Fruit fly (Drosophila melanogaster): ENCODE data around the gene CG9040.

Gene CG9040

dm6 chr3L:14036867-14037313, 49.2 kb downstream of the CG9040 start, which contains the start of gene Hsp110 (continued):
- TF ChIP-seq CG14667 (GFP tag; IDR thresholded peaks at IDR 0.05) (no peak), CG12659 (GFP tag; optimal IDR thresholded peaks at IDR 0.05) (peak; percentile 54), CHES-1-like (GFP tag; optimal IDR thresholded peaks at IDR 0.05) (peak; percentile 74), lab (GFP tag; optimal IDR thresholded peaks at IDR 0.05) (peak; percentile 52), Max (GFP tag; optimal IDR thresholded peaks at IDR 0.05) (peak; percentile 70), phol (tag; optimal IDR thresholded peaks at IDR 0.05) (peak; percentile 34), nau (GFP tag; optimal IDR thresholded peaks at IDR 0.05) (no peak), CG12155 (GFP tag; optimal IDR thresholded peaks at IDR 0.05) (peak; percentile 14), da (GFP tag; optimal IDR thresholded peaks at IDR 0.05) (no peak), exex (tag; optimal IDR thresholded peaks at IDR 0.05) (peak; percentile 69), Doc3 (GFP tag; IDR thresholded peaks at IDR 0.05; ENCODE audit: partially characterized antibody) (peak; percentile 95), gsb-n (tag; optimal IDR thresholded peaks at IDR 0.05) (peak; percentile 47), pzg (GFP tag; optimal IDR thresholded peaks at IDR 0.05) (peak; percentile 92), CG17612 (GFP tag; IDR thresholded peaks at IDR 0.05) (no peak), ken (GFP tag; IDR thresholded peaks at IDR 0.05) (no peak), dysf (GFP tag; IDR thresholded peaks at IDR 0.05) (no peak; the same call in 2 of the 3 replicates), crp (GFP tag; optimal IDR thresholded peaks at IDR 0.05) (no peak), dm (GFP tag; optimal IDR thresholded peaks at IDR 0.05) (peak; percentile 83), CG12744 (GFP tag; optimal IDR thresholded peaks at IDR 0.05) (no peak), CG12236 (GFP tag; optimal IDR thresholded peaks at IDR 0.05) (no peak), CG6254 (GFP tag; optimal IDR thresholded peaks at IDR 0.05) (peak; percentile 56), ERR (GFP tag; optimal IDR thresholded peaks at IDR 0.05) (no peak), ase (GFP tag; IDR thresholded peaks at IDR 0.05) (no peak), CG10209 (GFP tag; optimal IDR thresholded peaks at IDR 0.05) (no peak), CG7963 (GFP tag; IDR thresholded peaks at IDR 0.05; ENCODE audit: partially characterized antibody) (peak; percentile 98), CG9797 (GFP tag; optimal IDR thresholded peaks at IDR 0.05) (no peak), Blimp-1 (GFP tag; optimal IDR thresholded peaks at IDR 0.05) (no peak), Med (GFP tag) (peak; percentile 89), CG15269 (tag; optimal IDR thresholded peaks at IDR 0.05) (no peak), vvl (GFP tag; IDR thresholded peaks at IDR 0.05) (peak; percentile 24; the same call in 1 of the 2 replicates), CG2199 (GFP tag; IDR thresholded peaks at IDR 0.05) (0 out of 3 replicates have a peak, but pooled peaks have one; percentile 51), fd64A (GFP tag; optimal IDR thresholded peaks at IDR 0.05) (no peak), dati (GFP tag; IDR thresholded peaks at IDR 0.05) (no peak), hb (GFP tag; IDR thresholded peaks at IDR 0.05; ENCODE audit: partially characterized antibody) (peak; percentile 99), schlank (tag; optimal IDR thresholded peaks at IDR 0.05) (no peak), ind (GFP tag; optimal IDR thresholded peaks at IDR 0.05) (no peak), CG14965 (GFP tag; optimal IDR thresholded peaks at IDR 0.05; ENCODE audit: borderline replicate concordance) (no peak), sim (GFP tag; IDR thresholded peaks at IDR 0.05) (no peak), rib (GFP tag; IDR thresholded peaks at IDR 0.05) (peak; percentile 81), Dip2 (GFP tag; IDR thresholded peaks at IDR 0.05) (no peak), Tbp (GFP tag; optimal IDR thresholded peaks at IDR 0.05) (no peak), H2.0 (GFP tag; IDR thresholded peaks at IDR 0.05) (no peak), CG11247 (GFP tag; IDR thresholded peaks at IDR 0.05) (no peak), Asciz (GFP tag; optimal IDR thresholded peaks at IDR 0.05) (no peak), CG6654 (GFP tag; optimal IDR thresholded peaks at IDR 0.05) (no peak), Usf (GFP tag; optimal IDR thresholded peaks at IDR 0.05) (no peak), Spps (tag; optimal IDR thresholded peaks at IDR 0.05) (no peak), NC2α (GFP tag; optimal IDR thresholded peaks at IDR 0.05) (no peak), CG4617 (GFP tag; optimal IDR thresholded peaks at IDR 0.05; ENCODE audit: borderline replicate concordance) (peak; percentile 71), CG10565 (GFP tag; optimal IDR thresholded peaks at IDR 0.05) (no peak), CG34376 (GFP tag; optimal IDR thresholded peaks at IDR 0.05) (peak; percentile 72)
